Fruit fly (Drosophila melanogaster): ENCODE data around the gene CG18284.

The CG18284 gene

DNA sequence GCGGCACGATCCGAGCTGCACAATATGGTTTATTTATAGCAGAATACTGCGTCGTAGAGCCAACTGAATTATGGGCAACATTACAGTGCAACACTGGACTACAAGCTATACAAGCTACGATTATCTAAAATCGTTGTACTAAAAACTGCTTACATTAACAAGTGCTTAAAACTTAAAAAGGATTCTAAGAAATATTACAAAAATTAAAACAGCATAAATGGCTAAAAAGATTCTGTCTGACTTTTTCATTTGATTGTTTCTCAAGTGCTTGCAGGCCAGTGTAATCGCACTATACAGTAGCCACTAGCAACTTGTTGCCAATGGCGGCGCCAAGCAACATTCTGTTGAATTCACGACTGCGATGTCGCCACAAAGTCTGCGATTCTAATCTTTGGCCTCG, 27.0 kb upstream of the CG18284 start (continued):
- TF ChIP-seq CG17186 (GFP tag; optimal IDR thresholded peaks at IDR 0.05), result peak; percentile 24
- TF ChIP-seq CG10366 (GFP tag; IDR thresholded peaks at IDR 0.05), result peak; percentile 83
- TF ChIP-seq Abd-B (GFP tag; optimal IDR thresholded peaks at IDR 0.05), result peak; percentile 66
- TF ChIP-seq tup (GFP tag; optimal IDR thresholded peaks at IDR 0.05), result peak; percentile 15
- TF ChIP-seq CG18619 (GFP tag; optimal IDR thresholded peaks at IDR 0.05), result peak; percentile 54
- TF ChIP-seq CG9215 (GFP tag; IDR thresholded peaks at IDR 0.05), result peak; percentile 46; the same call in 1 of the 2 replicates
- peak; percentile 45 for TF ChIP-seq CG7786 (GFP tag; optimal IDR thresholded peaks at IDR 0.05)
- TF ChIP-seq cas (GFP tag; IDR thresholded peaks at IDR 0.05), result 0 out of 2 replicates have a peak, but pooled peaks have one; percentile 37
- TF ChIP-seq CG8765 (GFP tag; IDR thresholded peaks at IDR 0.05), result peak; percentile 44; the same call in 1 of the 2 replicates
- peak; percentile 39 for TF ChIP-seq CG10147 (GFP tag; optimal IDR thresholded peaks at IDR 0.05)
- no peak for TF ChIP-seq CG4328 (GFP tag; optimal IDR thresholded peaks at IDR 0.05)
- TF ChIP-seq CG11696 (GFP tag; IDR thresholded peaks at IDR 0.05), result 0 out of 2 replicates have a peak, but pooled peaks have one; percentile 24
- peak; percentile 38 for TF ChIP-seq CG15011 (GFP tag; optimal IDR thresholded peaks at IDR 0.05)
- TF ChIP-seq CG12104 (GFP tag; optimal IDR thresholded peaks at IDR 0.05), result peak; percentile 21
- peak; percentile 68 for TF ChIP-seq tin (GFP tag; optimal IDR thresholded peaks at IDR 0.05)
- peak; percentile 86 for TF ChIP-seq zfh1 (GFP tag; IDR thresholded peaks at IDR 0.05)
- peak; percentile 77 for TF ChIP-seq CG2678 (tag; optimal IDR thresholded peaks at IDR 0.05)
- no peak for TF ChIP-seq wek (GFP tag; optimal IDR thresholded peaks at IDR 0.05)
- peak; percentile 70 for TF ChIP-seq ind (GFP tag; optimal IDR thresholded peaks at IDR 0.05)
- TF ChIP-seq nau (GFP tag; optimal IDR thresholded peaks at IDR 0.05), result peak; percentile 54
- no peak for TF ChIP-seq fru (optimal IDR thresholded peaks at IDR 0.05)
- peak; percentile 19 for TF ChIP-seq crc (GFP tag; optimal IDR thresholded peaks at IDR 0.05)
- TF ChIP-seq CG1647 (GFP tag; optimal IDR thresholded peaks at IDR 0.05), result peak; percentile 41
- TF ChIP-seq kay (GFP tag; optimal IDR thresholded peaks at IDR 0.05), result peak; percentile 29
- TF ChIP-seq ftz-f1 (GFP tag; optimal IDR thresholded peaks at IDR 0.05), result no peak
- no peak for TF ChIP-seq dan (GFP tag; IDR thresholded peaks at IDR 0.05)
- TF ChIP-seq vfl (GFP tag; optimal IDR thresholded peaks at IDR 0.05), result no peak
- TF ChIP-seq dm (GFP tag; optimal IDR thresholded peaks at IDR 0.05), result peak; percentile 22
- peak; percentile 42 for TF ChIP-seq onecut (GFP tag; IDR thresholded peaks at IDR 0.05)
- TF ChIP-seq Eip74EF (GFP tag; optimal IDR thresholded peaks at IDR 0.05), result peak in 1 of 2 experiments; percentile 63
- no peak for TF ChIP-seq prd (optimal IDR thresholded peaks at IDR 0.05)
- TF ChIP-seq prd (GFP tag; IDR thresholded peaks at IDR 0.05), result peak; percentile 86
- TF ChIP-seq CG6175 (GFP tag; IDR thresholded peaks at IDR 0.05), result 0 out of 3 replicates have a peak, but pooled peaks have one; percentile 25
- no peak for TF ChIP-seq CG3838 (GFP tag; optimal IDR thresholded peaks at IDR 0.05)
- no peak for TF ChIP-seq insv (GFP tag; optimal IDR thresholded peaks at IDR 0.05)
- peak; percentile 13 for TF ChIP-seq odd (GFP tag; optimal IDR thresholded peaks at IDR 0.05)
- no peak for TF ChIP-seq CG7987 (GFP tag; optimal IDR thresholded peaks at IDR 0.05)
- TF ChIP-seq Trl (optimal IDR thresholded peaks at IDR 0.05), result no peak
- TF ChIP-seq Trl (GFP tag; optimal IDR thresholded peaks at IDR 0.05), result peak; percentile 49
- TF ChIP-seq CG10321 (GFP tag; IDR thresholded peaks at IDR 0.05), result peak; percentile 12; the same call in 1 of the 2 replicates
- no peak for TF ChIP-seq CG10431 (GFP tag; optimal IDR thresholded peaks at IDR 0.05)
- TF ChIP-seq CG16813 (GFP tag; IDR thresholded peaks at IDR 0.05; ENCODE audit: partially characterized antibody), result no peak
- TF ChIP-seq klu (GFP tag; IDR thresholded peaks at IDR 0.05), result 0 out of 2 replicates have a peak, but pooled peaks have one; percentile 41
- peak; percentile 48 for TF ChIP-seq Antp (GFP tag; optimal IDR thresholded peaks at IDR 0.05)
- TF ChIP-seq Sox100B (GFP tag; optimal IDR thresholded peaks at IDR 0.05), result peak; percentile 73
- TF ChIP-seq run (tag; optimal IDR thresholded peaks at IDR 0.05), result peak; percentile 58
- TF ChIP-seq CG10565 (GFP tag; optimal IDR thresholded peaks at IDR 0.05), result peak; percentile 3
- peak; percentile 38 for TF ChIP-seq CG12155 (GFP tag; optimal IDR thresholded peaks at IDR 0.05)
- TF ChIP-seq CG7928 (GFP tag; optimal IDR thresholded peaks at IDR 0.05), result no peak
- peak; percentile 23 for TF ChIP-seq Jarid2 (GFP tag; optimal IDR thresholded peaks at IDR 0.05)
- TF ChIP-seq CG11247 (GFP tag; IDR thresholded peaks at IDR 0.05), result peak; percentile 52; the same call in 1 of the 2 replicates
- peak; percentile 40 for TF ChIP-seq da (GFP tag; optimal IDR thresholded peaks at IDR 0.05)
